Worm (Caenorhabditis elegans) whole organism, L3 larva: ENCODE data around the gene srx-60.
A peak's percentile ranks its signal among the peaks of the same experiment; 100 is the strongest.

Experiments used
- R02D3.7 ChIP-seq: fragments of 150-350 bp; optimal IDR thresholded peaks from 2 replicates; lab custom pipeline; 2014; ENCODE audit warnings: missing biosample characterization, missing genetic modification characterization
- ZK546.5 ChIP-seq: sonication (generic microtip); optimal IDR thresholded peaks from 2 replicates; lab custom pipeline; 2017; ENCODE audit warnings: missing biosample characterization, missing genetic modification characterization
- aly-2 ChIP-seq: fragments of 150-350 bp; optimal IDR thresholded peaks from 2 replicates; lab custom pipeline; 2014; ENCODE audit warnings: missing biosample characterization, missing genetic modification characterization
- ama-1 ChIP-seq: fragments of 150-350 bp; optimal IDR thresholded peaks from 2 replicates; lab custom pipeline; 2018
- ceh-16 ChIP-seq: sonication (generic microtip); optimal IDR thresholded peaks from 2 replicates; lab custom pipeline; 2017; ENCODE audit warnings: missing biosample characterization, missing genetic modification characterization
- ceh-82 ChIP-seq: fragments of 150-350 bp; optimal IDR thresholded peaks from 2 replicates; lab custom pipeline; 2014; ENCODE audit warnings: missing biosample characterization, missing genetic modification characterization
- ceh-9 ChIP-seq: sonication (generic microtip); optimal IDR thresholded peaks from 2 replicates; lab custom pipeline; 2018; ENCODE audit warnings: missing biosample characterization, missing genetic modification characterization
- egl-27 ChIP-seq: sonication (generic microtip); optimal IDR thresholded peaks from 4 replicates; lab custom pipeline; 2017; ENCODE audit warnings: missing biosample characterization, missing genetic modification reagents, missing genetic modification characterization
- egl-5 ChIP-seq: fragments of 150-350 bp; optimal IDR thresholded peaks from 2 replicates; lab custom pipeline; 2017; ENCODE audit warnings: missing biosample characterization, missing genetic modification reagents, missing genetic modification characterization, inconsistent platforms
- elt-1 ChIP-seq: fragments of 150-350 bp; optimal IDR thresholded peaks from 2 replicates; lab custom pipeline; 2014; ENCODE audit warnings: missing biosample characterization, missing genetic modification characterization
- elt-3 ChIP-seq, 3 experiments: fragments of 150-350 bp in 1 of 3; sonication (generic microtip) in 2 of 3; optimal IDR thresholded peaks; 2 replicates in 2 of 3; 4 replicates in 1 of 3; lab custom pipeline; 2014 to 2017; ENCODE audit warnings: missing biosample characterization in 3 of 3, missing genetic modification characterization in 3 of 3
- eor-1 ChIP-seq, 2 experiments: fragments of 150-350 bp; optimal IDR thresholded peaks; 2 replicates each; lab custom pipeline; 2014 to 2018; ENCODE audit warnings: missing biosample characterization in 2 of 2, missing genetic modification characterization in 2 of 2
- fos-1 ChIP-seq: fragments of 150-350 bp; optimal IDR thresholded peaks from 2 replicates; lab custom pipeline; 2014; ENCODE audit warnings: missing biosample characterization, missing genetic modification characterization
- hmg-11 ChIP-seq: sonication (generic microtip); optimal IDR thresholded peaks from 2 replicates; lab custom pipeline; 2016; ENCODE audit warnings: missing genetic modification characterization, missing compliant biosample characterization
- jun-1 ChIP-seq: fragments of 150-350 bp; optimal IDR thresholded peaks from 2 replicates; lab custom pipeline; 2014; ENCODE audit warnings: missing biosample characterization, missing genetic modification reagents, missing genetic modification characterization
- lin-15B ChIP-seq: fragments of 150-350 bp; optimal IDR thresholded peaks from 2 replicates; lab custom pipeline; 2014; ENCODE audit warnings: missing biosample characterization, missing genetic modification characterization
- lin-39 ChIP-seq: fragments of 150-350 bp; optimal IDR thresholded peaks from 2 replicates; lab custom pipeline; 2018; ENCODE audit warnings: missing biosample characterization, missing genetic modification reagents, missing genetic modification characterization
- nhr-11 ChIP-seq: fragments of 150-350 bp; optimal IDR thresholded peaks from 2 replicates; lab custom pipeline; 2014; ENCODE audit warnings: missing biosample characterization, missing genetic modification characterization
- nhr-23 ChIP-seq: fragments of 150-350 bp; optimal IDR thresholded peaks from 2 replicates; lab custom pipeline; 2014; ENCODE audit warnings: missing biosample characterization, missing genetic modification reagents, missing genetic modification characterization
- nhr-25 ChIP-seq: sonication (generic microtip); optimal IDR thresholded peaks from 2 replicates; lab custom pipeline; 2017; ENCODE audit warnings: missing biosample characterization, missing genetic modification characterization
- nhr-28 ChIP-seq: fragments of 150-350 bp; optimal IDR thresholded peaks from 2 replicates; lab custom pipeline; 2014; ENCODE audit warnings: missing biosample characterization, missing genetic modification characterization
- nhr-43 ChIP-seq: sonication (generic microtip); optimal IDR thresholded peaks from 2 replicates; lab custom pipeline; 2016; ENCODE audit warnings: mild to moderate bottlenecking, missing genetic modification characterization, missing compliant biosample characterization; ENCODE audit not compliant: poor library complexity, severe bottlenecking
- nhr-76 ChIP-seq: fragments of 150-350 bp; sonication (generic microtip); optimal IDR thresholded peaks from 5 replicates; lab custom pipeline; 2014; ENCODE audit warnings: missing biosample characterization, missing genetic modification characterization
- nhr-77 ChIP-seq: fragments of 150-350 bp; optimal IDR thresholded peaks from 2 replicates; lab custom pipeline; 2014; ENCODE audit warnings: missing biosample characterization, missing genetic modification characterization
- pha-4 ChIP-seq: fragments of 150-350 bp; optimal IDR thresholded peaks from 2 replicates; lab custom pipeline; 2014; ENCODE audit warnings: missing biosample characterization, missing genetic modification reagents, missing genetic modification characterization
- pqm-1 ChIP-seq: fragments of 150-350 bp; optimal IDR thresholded peaks from 2 replicates; lab custom pipeline; 2017; ENCODE audit warnings: missing biosample characterization, missing genetic modification characterization, inconsistent platforms
- sea-2 ChIP-seq: fragments of 150-350 bp; sonication (generic microtip); optimal IDR thresholded peaks from 4 replicates; lab custom pipeline; 2014; ENCODE audit warnings: missing biosample characterization, missing genetic modification reagents, missing genetic modification characterization
- skn-1 ChIP-seq: fragments of 150-350 bp; optimal IDR thresholded peaks from 2 replicates; lab custom pipeline; 2014; ENCODE audit warnings: missing biosample characterization, missing genetic modification characterization
- snpc-4 ChIP-seq: fragments of 150-350 bp; optimal IDR thresholded peaks from 2 replicates; lab custom pipeline; 2014; ENCODE audit warnings: missing biosample characterization, missing genetic modification characterization
- tbx-2 ChIP-seq: sonication (generic microtip); optimal IDR thresholded peaks from 2 replicates; lab custom pipeline; 2016; ENCODE audit warnings: mild to moderate bottlenecking, missing genetic modification characterization, missing compliant biosample characterization
- unc-62 ChIP-seq: fragments of 150-350 bp; sonication (generic microtip); optimal IDR thresholded peaks from 4 replicates; lab custom pipeline; 2014; ENCODE audit warnings: missing biosample characterization, missing genetic modification reagents, missing genetic modification characterization
- zag-1 ChIP-seq: fragments of 150-350 bp; optimal IDR thresholded peaks from 2 replicates; lab custom pipeline; 2014; ENCODE audit warnings: missing biosample characterization, missing genetic modification characterization
- ztf-11 ChIP-seq: fragments of 150-350 bp; optimal IDR thresholded peaks from 2 replicates; lab custom pipeline; 2014; ENCODE audit warnings: missing biosample characterization, missing genetic modification characterization
- ztf-4 ChIP-seq: fragments of 150-350 bp; optimal IDR thresholded peaks from 2 replicates; lab custom pipeline; 2014; ENCODE audit warnings: missing biosample characterization, missing genetic modification characterization

srx-60 gene

DNA sequence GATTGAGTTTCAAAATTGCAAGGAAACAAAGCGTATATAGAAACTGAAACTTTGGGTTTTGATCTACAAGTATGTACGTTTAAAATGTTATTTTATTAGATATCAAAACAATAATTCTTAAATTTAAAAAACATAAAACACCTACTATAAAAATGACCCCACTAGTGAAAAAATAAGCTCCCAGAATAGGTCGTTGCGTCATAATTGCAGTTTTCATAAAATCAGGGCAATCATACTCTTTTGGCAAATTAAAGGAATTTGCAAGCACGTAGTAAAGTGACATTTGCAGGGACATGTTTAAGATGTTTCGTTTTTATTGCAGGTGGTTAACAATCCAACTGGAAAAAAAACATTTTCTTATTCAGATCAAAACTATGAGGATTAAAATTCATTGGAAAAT lies 7.8 kb downstream of the srx-60 start, which contains the start of gene srt-6:
Gene srt-6, minus strand, starts transcription at position 295 of the 400 bp plus-strand sequence.
- TF ChIP-seq R02D3.7 (tag; lab: Kevin White, UChicago) (no peak), eor-1 (tag; optimal IDR thresholded peaks at IDR 0.05; lab: Kevin White, UChicago) (no peak), ama-1 (lab: Kevin White, UChicago) (no peak), ceh-16 (tag; lab: Kevin White, UChicago) (no peak), lin-39 (tag; lab: Kevin White, UChicago) (no peak), sea-2 (GFP tag; lab: Kevin White, UChicago) (no peak), tbx-2 (no peak), ZK546.5 (tag; lab: Kevin White, UChicago) (no peak), aly-2 (tag; lab: Kevin White, UChicago) (no peak), nhr-77 (tag; lab: Kevin White, UChicago) (no peak), egl-5 (no peak), elt-3 (tag; optimal IDR thresholded peaks at IDR 0.05; lab: Kevin White, UChicago) (no peak), nhr-43 (tag; lab: Kevin White, UChicago) (no peak)

- TF ChIP-seq zag-1 (no peak), snpc-4 (no peak), egl-5 (no peak), elt-1 (tag; lab: Kevin White, UChicago) (no peak), ztf-11 (no peak), ceh-82 (tag; lab: Kevin White, UChicago) (no peak), pqm-1 (tag; lab: Kevin White, UChicago) (no peak), ceh-16 (tag; lab: Kevin White, UChicago) (no peak), nhr-25 (tag; lab: Kevin White, UChicago) (no peak), nhr-11 (tag; lab: Kevin White, UChicago) (no peak), ztf-4 (tag; lab: Kevin White, UChicago) (no peak)
- TF ChIP-seq, all 47 proteins: peak for 0
Measured at ce11 chrV:7409599-7409998, 8.9 kb downstream of the srx-60 start, which contains the start of gene R13D7.2. Gene R13D7.2, plus strand, starts transcription at chrV:7409899.

ce11 chrV:7411695-7412094 lies 11.0 kb downstream of the srx-60 start, which contains the start of gene str-41:
Gene str-41, plus strand, starts transcription at chrV:7411995.
- no peak for TF ChIP-seq lin-15B (tag; lab: Kevin White, UChicago)
- no peak for TF ChIP-seq elt-1 (tag; lab: Kevin White, UChicago)
- no peak for TF ChIP-seq ceh-9 (tag; lab: Kevin White, UChicago)
- no peak for TF ChIP-seq fos-1 (tag; lab: Kevin White, UChicago)
- TF ChIP-seq R02D3.7 (tag; lab: Kevin White, UChicago): no peak
- TF ChIP-seq egl-27 (tag; lab: Kevin White, UChicago): no peak
- TF ChIP-seq jun-1 (tag; lab: Kevin White, UChicago): no peak
- no peak for TF ChIP-seq hmg-11 (tag; lab: Kevin White, UChicago)
- no peak for TF ChIP-seq zag-1
- no peak for TF ChIP-seq lin-39 (tag; lab: Kevin White, UChicago)
- no peak for TF ChIP-seq ceh-82 (tag; lab: Kevin White, UChicago)
- no peak for TF ChIP-seq sea-2 (GFP tag; lab: Kevin White, UChicago)
- TF ChIP-seq ceh-16 (tag; lab: Kevin White, UChicago): no peak
- no peak for TF ChIP-seq unc-62
- TF ChIP-seq nhr-77 (tag; lab: Kevin White, UChicago): no peak
- no peak for TF ChIP-seq nhr-28 (tag; lab: Kevin White, UChicago)

DNA sequence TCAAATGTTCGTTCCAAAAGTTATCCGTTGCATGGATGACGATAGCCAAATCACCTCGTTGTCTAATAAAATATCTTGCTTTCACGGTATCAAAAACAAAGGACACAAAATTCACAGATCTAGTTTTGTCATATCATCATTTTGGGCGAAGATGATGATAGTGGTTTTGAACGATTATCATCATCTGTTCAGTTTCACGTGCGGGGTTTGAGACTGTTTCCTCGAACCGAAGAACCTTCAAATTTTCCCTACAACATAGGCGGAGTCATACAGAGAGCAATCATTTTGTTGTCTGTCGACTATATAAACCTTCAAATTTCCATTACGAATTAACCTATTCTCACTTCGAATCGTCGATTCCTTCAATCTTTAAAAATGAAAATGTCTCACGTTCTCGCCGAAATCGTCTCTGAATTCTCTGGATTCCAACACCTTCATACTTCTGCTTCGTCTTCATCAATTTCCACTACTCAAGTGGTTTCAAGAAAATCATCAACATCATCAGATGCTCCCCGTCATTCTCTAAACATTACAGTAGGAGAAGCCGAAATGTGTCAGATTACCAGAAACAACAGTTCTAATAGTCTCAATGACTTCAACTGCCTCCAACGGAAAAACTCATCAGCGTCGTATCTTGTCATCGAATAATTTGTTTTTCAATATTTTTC lies 12.6 kb downstream of the srx-60 start, which contains the start of gene F18E3.11:
Gene F18E3.11, plus strand, starts transcription at position 376 of the 668 bp plus-strand sequence.
- TF ChIP-seq skn-1 (tag; lab: Kevin White, UChicago) (peak; percentile 71), nhr-23 (tag; lab: Kevin White, UChicago) (peak; percentile 71), elt-3 (tag; optimal IDR thresholded peaks at IDR 0.05; lab: Kevin White, UChicago) (peak in 1 of 3 experiments; percentile 23), elt-1 (tag; lab: Kevin White, UChicago) (no peak), nhr-25 (tag; lab: Kevin White, UChicago) (peak; percentile 71), ama-1 (lab: Kevin White, UChicago) (peak; percentile 84), nhr-76 (tag; lab: Kevin White, UChicago) (no peak), nhr-43 (tag; lab: Kevin White, UChicago) (peak; percentile 84), pha-4 (tag; lab: Kevin White, UChicago) (no peak), egl-27 (tag; lab: Kevin White, UChicago) (no peak)
